Fruit fly (Drosophila melanogaster): ENCODE data around the gene CG32817.

The CG32817 gene

dm6 chrX:493445-494190, 14.8 kb downstream of the CG32817 start, which contains the start of gene CG17896 (continued):
- peak; percentile 93 for TF ChIP-seq Ets97D (GFP tag; optimal IDR thresholded peaks at IDR 0.05)
- peak; percentile 98 for TF ChIP-seq CG1792 (GFP tag; optimal IDR thresholded peaks at IDR 0.05)
- TF ChIP-seq CG17829 (tag; optimal IDR thresholded peaks at IDR 0.05): peak; percentile 94
- TF ChIP-seq CG15269 (tag; optimal IDR thresholded peaks at IDR 0.05): peak; percentile 98
- peak; percentile 75 for TF ChIP-seq CG2116 (GFP tag; optimal IDR thresholded peaks at IDR 0.05)
- no peak for TF ChIP-seq HLH4C (GFP tag; IDR thresholded peaks at IDR 0.05; ENCODE audit: partially characterized antibody)
- TF ChIP-seq so (GFP tag; IDR thresholded peaks at IDR 0.05): peak; percentile 97
- no peak for TF ChIP-seq tio (GFP tag; optimal IDR thresholded peaks at IDR 0.05)
- TF ChIP-seq CG17359 (tag; optimal IDR thresholded peaks at IDR 0.05): peak; percentile 97
- TF ChIP-seq CG12236 (GFP tag; optimal IDR thresholded peaks at IDR 0.05): peak; percentile 93
- TF ChIP-seq CG4854 (GFP tag; optimal IDR thresholded peaks at IDR 0.05): peak; percentile 97
- peak; percentile 91 for TF ChIP-seq CG2875 (GFP tag; optimal IDR thresholded peaks at IDR 0.05)
- peak; percentile 97 for TF ChIP-seq Camta (GFP tag; optimal IDR thresholded peaks at IDR 0.05)
- TF ChIP-seq Sry-δ (GFP tag; optimal IDR thresholded peaks at IDR 0.05): peak; percentile 75
- no peak for TF ChIP-seq Tbp (GFP tag; optimal IDR thresholded peaks at IDR 0.05)
- peak; percentile 97 for TF ChIP-seq CG6854 (GFP tag; optimal IDR thresholded peaks at IDR 0.05)
- peak; percentile 96 for TF ChIP-seq nau (GFP tag; optimal IDR thresholded peaks at IDR 0.05)
- TF ChIP-seq h (optimal IDR thresholded peaks at IDR 0.05): no peak
- TF ChIP-seq z (GFP tag; IDR thresholded peaks at IDR 0.05): peak; percentile 72; the same call in 1 of the 3 replicates
- peak; percentile 97 for TF ChIP-seq klu (GFP tag; IDR thresholded peaks at IDR 0.05)
- peak; percentile 96 for TF ChIP-seq ara (GFP tag; IDR thresholded peaks at IDR 0.05)
- TF ChIP-seq CG33557 (GFP tag; optimal IDR thresholded peaks at IDR 0.05): peak; percentile 70
- no peak; the same call in 1 of the 2 replicates for TF ChIP-seq Bgb (GFP tag; IDR thresholded peaks at IDR 0.05; ENCODE audit: partially characterized antibody)
- TF ChIP-seq Hmr (GFP tag; optimal IDR thresholded peaks at IDR 0.05): peak; percentile 99
- TF ChIP-seq bcd (GFP tag; optimal IDR thresholded peaks at IDR 0.05): peak; percentile 98
- peak; percentile 95 for TF ChIP-seq scrt (GFP tag; optimal IDR thresholded peaks at IDR 0.05)
- peak; percentile 96 for TF ChIP-seq cwo (GFP tag; optimal IDR thresholded peaks at IDR 0.05)
- peak; percentile 95 for TF ChIP-seq CG30431 (GFP tag; optimal IDR thresholded peaks at IDR 0.05)
- peak; percentile 97 for TF ChIP-seq unpg (GFP tag; optimal IDR thresholded peaks at IDR 0.05)
- peak; percentile 95 for TF ChIP-seq CG3726 (GFP tag; IDR thresholded peaks at IDR 0.05)
- TF ChIP-seq D (optimal IDR thresholded peaks at IDR 0.05): no peak
- TF ChIP-seq D (GFP tag; optimal IDR thresholded peaks at IDR 0.05): peak; percentile 92
- TF ChIP-seq CG3838 (GFP tag; optimal IDR thresholded peaks at IDR 0.05): peak; percentile 95
- 0 out of 4 replicates have a peak, but pooled peaks have one; percentile 62 for TF ChIP-seq chinmo (GFP tag; IDR thresholded peaks at IDR 0.05; ENCODE audit: partially characterized antibody)
- peak; percentile 99 for TF ChIP-seq schlank (tag; optimal IDR thresholded peaks at IDR 0.05)
- peak; percentile 97 for TF ChIP-seq CG17612 (GFP tag; IDR thresholded peaks at IDR 0.05)
- TF ChIP-seq zf30C (GFP tag; optimal IDR thresholded peaks at IDR 0.05): peak; percentile 30
- peak; percentile 80 for TF ChIP-seq CG15696 (tag; optimal IDR thresholded peaks at IDR 0.05)
- TF ChIP-seq crp (GFP tag; optimal IDR thresholded peaks at IDR 0.05): peak in 1 of 2 experiments; percentile 67
- peak; percentile 80 for TF ChIP-seq E2f2 (GFP tag; IDR thresholded peaks at IDR 0.05)
- peak; percentile 98 for TF ChIP-seq PHDP (tag; optimal IDR thresholded peaks at IDR 0.05)
- peak; percentile 97 for TF ChIP-seq H15 (GFP tag; IDR thresholded peaks at IDR 0.05)
- TF ChIP-seq fd96Cb (tag; optimal IDR thresholded peaks at IDR 0.05): peak; percentile 95
- peak; percentile 97 for TF ChIP-seq grau (tag; optimal IDR thresholded peaks at IDR 0.05)
- TF ChIP-seq CG13894 (tag; optimal IDR thresholded peaks at IDR 0.05): peak; percentile 97
- TF ChIP-seq CG10267 (tag; optimal IDR thresholded peaks at IDR 0.05): peak; percentile 87
- peak; percentile 97 for TF ChIP-seq CG6689 (GFP tag; IDR thresholded peaks at IDR 0.05)
- TF ChIP-seq crc (GFP tag; optimal IDR thresholded peaks at IDR 0.05): peak; percentile 98
- TF ChIP-seq CG11247 (GFP tag; IDR thresholded peaks at IDR 0.05): peak; percentile 98

Data from whole organism, embryonic.